Fruit fly (Drosophila melanogaster): ENCODE measurements around the gene sgg.

Gene sgg

DNA sequence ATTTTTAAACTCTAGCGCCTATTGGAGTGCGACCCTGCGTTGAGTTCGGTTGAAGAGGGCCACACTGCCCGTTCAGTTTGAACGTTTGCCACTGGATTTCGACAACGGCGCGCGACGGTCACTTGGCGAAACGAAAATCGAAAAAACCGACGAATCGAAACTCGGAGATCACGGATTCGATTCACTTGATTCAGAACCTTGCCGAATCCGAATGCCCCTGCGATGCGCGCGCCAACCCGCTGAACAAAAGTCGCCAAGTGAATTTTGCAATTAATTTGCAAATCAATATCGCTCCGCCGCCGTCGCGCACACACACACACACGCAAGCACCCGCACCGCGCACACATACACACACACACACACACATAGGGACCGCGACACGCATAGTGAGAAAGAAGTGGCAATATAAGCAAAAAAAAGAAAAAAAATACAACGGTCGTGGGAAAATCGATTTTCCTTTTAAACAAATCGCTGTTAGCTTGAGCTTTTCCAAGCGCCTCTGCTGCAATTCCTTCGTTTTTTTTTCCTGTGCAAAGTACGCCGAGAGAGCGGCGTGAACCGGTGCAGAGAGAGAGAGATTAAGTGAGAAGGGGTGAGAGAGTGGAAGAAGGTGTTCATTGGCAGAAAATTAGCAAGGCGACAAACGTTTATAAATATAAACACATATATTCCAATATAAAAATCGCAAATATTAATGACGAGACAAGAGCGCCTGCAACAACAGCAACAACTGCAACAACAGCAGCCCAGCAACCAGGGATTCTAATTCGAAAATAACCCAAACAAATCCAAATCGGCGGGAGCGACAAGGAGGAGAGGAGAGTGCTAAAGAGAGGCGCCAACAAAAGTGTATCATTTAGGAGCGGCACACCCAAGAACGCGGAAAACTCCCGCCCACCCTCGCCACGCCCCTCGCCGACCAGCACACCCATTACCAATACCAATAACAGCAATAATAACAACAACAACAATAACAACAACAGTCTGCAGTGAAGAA is 45.0 kb upstream of the sgg start, which contains the start of gene egh (continued):
- peak; percentile 20 for TF ChIP-seq dm (GFP tag; optimal IDR thresholded peaks at IDR 0.05)
- no peak for TF ChIP-seq nau (GFP tag; optimal IDR thresholded peaks at IDR 0.05)
- TF ChIP-seq Spps (tag; optimal IDR thresholded peaks at IDR 0.05), result no peak
- peak; percentile 52; the same call in 1 of the 3 replicates for TF ChIP-seq row (GFP tag; IDR thresholded peaks at IDR 0.05)
- no peak for TF ChIP-seq CG10654 (GFP tag; optimal IDR thresholded peaks at IDR 0.05)
- no peak for TF ChIP-seq CG10565 (GFP tag; optimal IDR thresholded peaks at IDR 0.05)
- TF ChIP-seq Camta (GFP tag; optimal IDR thresholded peaks at IDR 0.05), result no peak
- no peak for TF ChIP-seq CG4820 (GFP tag; optimal IDR thresholded peaks at IDR 0.05)
- no peak for TF ChIP-seq CG6765 (GFP tag; optimal IDR thresholded peaks at IDR 0.05)
- no peak for TF ChIP-seq odd (GFP tag; optimal IDR thresholded peaks at IDR 0.05)
- no peak for TF ChIP-seq CG9876 (GFP tag; optimal IDR thresholded peaks at IDR 0.05)
- no peak for TF ChIP-seq tup (GFP tag; optimal IDR thresholded peaks at IDR 0.05)
- 0 out of 2 replicates have a peak, but pooled peaks have one; percentile 12 for TF ChIP-seq H2.0 (GFP tag; IDR thresholded peaks at IDR 0.05)
- TF ChIP-seq BEAF-32 (GFP tag; optimal IDR thresholded peaks at IDR 0.05), result peak; percentile 48
- no peak for TF ChIP-seq Xbp1 (GFP tag; optimal IDR thresholded peaks at IDR 0.05)
- TF ChIP-seq Ada2b (GFP tag; IDR thresholded peaks at IDR 0.05), result peak; percentile 17; the same call in 1 of the 2 replicates
- TF ChIP-seq CG8290 (GFP tag; optimal IDR thresholded peaks at IDR 0.05), result no peak
- peak in 1 of 2 experiments; percentile 24 for TF ChIP-seq CG8290 (tag; optimal IDR thresholded peaks at IDR 0.05)
- TF ChIP-seq Dfd (GFP tag; optimal IDR thresholded peaks at IDR 0.05), result peak in 1 of 2 experiments; percentile 58
- no peak for TF ChIP-seq ac (GFP tag; optimal IDR thresholded peaks at IDR 0.05)
- peak; percentile 25 for TF ChIP-seq lilli (GFP tag; optimal IDR thresholded peaks at IDR 0.05)
- no peak for TF ChIP-seq Fer2 (tag; optimal IDR thresholded peaks at IDR 0.05)
- no peak for TF ChIP-seq Eip74EF (GFP tag; optimal IDR thresholded peaks at IDR 0.05)
- no peak for TF ChIP-seq CG3995 (GFP tag; optimal IDR thresholded peaks at IDR 0.05)
- TF ChIP-seq twi (tag; optimal IDR thresholded peaks at IDR 0.05), result no peak
- no peak for TF ChIP-seq CG10979 (tag; optimal IDR thresholded peaks at IDR 0.05)
- TF ChIP-seq CG30403 (GFP tag; optimal IDR thresholded peaks at IDR 0.05), result peak; percentile 22
- TF ChIP-seq shn (GFP tag; optimal IDR thresholded peaks at IDR 0.05), result peak; percentile 12
- TF ChIP-seq Hr78 (GFP tag; optimal IDR thresholded peaks at IDR 0.05), result no peak
- TF ChIP-seq nmo (GFP tag; optimal IDR thresholded peaks at IDR 0.05), result peak; percentile 13
- TF ChIP-seq pzg (GFP tag; optimal IDR thresholded peaks at IDR 0.05), result peak; percentile 90
- TF ChIP-seq scrt (GFP tag; optimal IDR thresholded peaks at IDR 0.05), result peak; percentile 7
- TF ChIP-seq Vsx1 (GFP tag; optimal IDR thresholded peaks at IDR 0.05), result no peak
- TF ChIP-seq Hsf (GFP tag; optimal IDR thresholded peaks at IDR 0.05), result peak; percentile 30
- TF ChIP-seq jumu (GFP tag; optimal IDR thresholded peaks at IDR 0.05), result peak; percentile 34
- peak; percentile 34 for TF ChIP-seq CG34376 (GFP tag; optimal IDR thresholded peaks at IDR 0.05)
- TF ChIP-seq Taf1 (GFP tag; IDR thresholded peaks at IDR 0.05), result no peak
- TF ChIP-seq CG4282 (GFP tag; optimal IDR thresholded peaks at IDR 0.05), result no peak
- 0 out of 2 replicates have a peak, but pooled peaks have one; percentile 34 for TF ChIP-seq E2f1 (GFP tag; IDR thresholded peaks at IDR 0.05)
- TF ChIP-seq mld (GFP tag; IDR thresholded peaks at IDR 0.05; ENCODE audit: partially characterized antibody), result no peak
- TF ChIP-seq CG3163 (GFP tag; optimal IDR thresholded peaks at IDR 0.05), result no peak
- TF ChIP-seq sqz (GFP tag; optimal IDR thresholded peaks at IDR 0.05), result peak; percentile 74
- TF ChIP-seq dimm (GFP tag; IDR thresholded peaks at IDR 0.05), result no peak
- TF ChIP-seq grn (GFP tag; optimal IDR thresholded peaks at IDR 0.05), result no peak
- TF ChIP-seq CG17359 (tag; optimal IDR thresholded peaks at IDR 0.05), result no peak
- no peak for TF ChIP-seq trem (tag; optimal IDR thresholded peaks at IDR 0.05)
- TF ChIP-seq CG17361 (GFP tag; IDR thresholded peaks at IDR 0.05), result no peak
- TF ChIP-seq CG10543 (GFP tag; optimal IDR thresholded peaks at IDR 0.05), result peak; percentile 19

Measured in whole organism, embryonic.